Worm (Caenorhabditis elegans): ENCODE results near the gene sna-2.
"Not testable (repeated sequence)": the region's sequence is repeated elsewhere in the genome, so short reads cannot be mapped to it uniquely, and the experiment has no call there.

sna-2 gene

DNA sequence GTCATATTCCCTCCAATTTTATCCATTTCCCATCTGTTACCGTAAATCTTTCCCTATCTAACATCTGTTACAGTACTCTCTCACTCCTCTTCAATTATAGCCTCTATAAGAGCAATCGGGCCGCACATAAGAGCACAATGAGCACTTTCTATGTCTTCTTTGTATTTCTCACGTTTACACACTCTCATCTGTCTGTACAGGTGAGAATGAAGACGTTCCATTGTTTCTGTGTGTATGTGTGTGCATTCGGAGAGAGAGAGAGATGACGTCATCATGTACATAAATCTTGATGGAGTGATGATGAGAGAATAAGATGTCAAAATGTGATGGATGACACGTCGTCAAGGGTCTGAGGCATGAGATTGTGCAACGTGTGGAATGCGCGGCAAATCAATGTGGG, 6.6 kb downstream of the sna-2 start (continued):
- no peak for TF ChIP-seq zag-1 (tag; optimal IDR thresholded peaks at IDR 0.05)
- no peak for TF ChIP-seq Y5F2A.4 (GFP tag; optimal IDR thresholded peaks at IDR 0.05)
- no peak for TF ChIP-seq nhr-111 (GFP tag; optimal IDR thresholded peaks at IDR 0.05)

DNA sequence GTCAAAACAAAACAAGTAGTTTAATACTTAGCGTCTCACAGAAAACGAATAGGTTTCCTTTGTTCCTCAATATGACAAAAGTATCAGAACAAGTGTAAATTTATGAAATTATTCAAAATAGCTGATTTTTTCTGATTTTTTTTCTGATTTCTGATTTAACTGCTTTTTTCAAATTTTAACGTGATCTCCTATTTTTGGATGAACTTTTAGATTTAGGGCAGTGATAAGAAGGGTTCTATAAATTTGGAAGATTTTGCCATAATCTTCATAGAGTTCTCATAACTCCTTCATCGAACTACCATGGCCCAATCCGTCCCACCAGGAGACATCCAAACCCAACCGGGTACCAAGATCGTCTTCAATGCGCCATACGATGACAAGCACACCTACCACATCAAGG, 7.7 kb downstream of the sna-2 start, which contains the start of gene msp-78:
Gene msp-78 (plus strand): TSS at position 301 of the 400 bp plus-strand sequence.
- not testable (repeated sequence) for TF ChIP-seq ceh-20 (GFP tag; IDR thresholded peaks at IDR 0.05); ceh-62 (tag; optimal IDR thresholded peaks at IDR 0.05); nhr-77 (tag; optimal IDR thresholded peaks at IDR 0.05)

DNA sequence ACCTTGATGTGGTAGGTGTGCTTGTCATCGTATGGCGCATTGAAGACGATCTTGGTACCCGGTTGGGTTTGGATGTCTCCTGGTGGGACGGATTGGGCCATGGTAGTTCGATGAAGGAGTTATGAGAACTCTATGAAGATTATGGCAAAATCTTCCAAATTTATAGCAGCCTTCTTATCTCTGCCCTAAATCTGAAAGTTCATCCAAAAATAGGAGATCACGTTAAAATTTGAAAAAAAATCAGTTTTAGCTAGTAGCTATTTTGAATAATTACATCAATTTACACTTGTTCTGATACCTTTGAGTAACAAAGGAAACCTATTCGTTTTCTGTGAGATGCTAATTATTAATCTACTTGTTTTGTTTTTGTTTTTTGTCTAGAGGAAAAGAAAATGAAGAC, 10.4 kb downstream of the sna-2 start, which contains the start of gene msp-79:
Gene msp-79 (minus strand): TSS at position 101 of the 400 bp plus-strand sequence.
- TF ChIP-seq nhr-237 (tag; optimal IDR thresholded peaks at IDR 0.05); nhr-102 (tag; optimal IDR thresholded peaks at IDR 0.05); mxl-3 (GFP tag; optimal IDR thresholded peaks at IDR 0.05): not testable (repeated sequence)

DNA sequence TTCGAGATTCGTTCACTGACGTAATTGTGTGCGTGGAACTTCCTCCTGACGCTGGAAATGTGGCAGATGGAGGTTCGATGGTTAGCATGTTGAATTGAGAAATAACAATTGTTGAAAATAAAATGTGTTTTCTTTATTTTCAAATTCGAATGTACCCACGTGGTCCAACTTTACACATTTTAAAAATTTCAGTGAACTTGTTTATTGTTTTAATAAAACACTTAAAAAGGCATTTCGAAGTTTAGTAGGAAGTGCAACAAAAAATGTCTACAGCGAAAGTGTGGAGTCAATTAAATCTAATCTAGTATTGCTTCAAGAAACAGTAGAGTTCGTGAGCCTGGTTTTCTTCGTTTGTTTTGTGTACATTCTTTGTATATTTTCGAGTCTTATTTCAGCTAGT, 11.2 kb downstream of the sna-2 start, which contains the start of gene ssp-36:
Gene ssp-36 (minus strand): TSS at position 101 of the 400 bp plus-strand sequence.
- TF ChIP-seq daf-16 (GFP tag; optimal IDR thresholded peaks at IDR 0.05), result no peak
- TF ChIP-seq daf-16 (tag; optimal IDR thresholded peaks at IDR 0.05), result no peak
- TF ChIP-seq ceh-32 (tag; optimal IDR thresholded peaks at IDR 0.05; ENCODE audit: poor library complexity), result no peak
- no peak for TF ChIP-seq mes-2 (tag; optimal IDR thresholded peaks at IDR 0.05; ENCODE audit: poor library complexity, severe bottlenecking)
- no peak for TF ChIP-seq nhr-48 (tag; optimal IDR thresholded peaks at IDR 0.05)

DNA sequence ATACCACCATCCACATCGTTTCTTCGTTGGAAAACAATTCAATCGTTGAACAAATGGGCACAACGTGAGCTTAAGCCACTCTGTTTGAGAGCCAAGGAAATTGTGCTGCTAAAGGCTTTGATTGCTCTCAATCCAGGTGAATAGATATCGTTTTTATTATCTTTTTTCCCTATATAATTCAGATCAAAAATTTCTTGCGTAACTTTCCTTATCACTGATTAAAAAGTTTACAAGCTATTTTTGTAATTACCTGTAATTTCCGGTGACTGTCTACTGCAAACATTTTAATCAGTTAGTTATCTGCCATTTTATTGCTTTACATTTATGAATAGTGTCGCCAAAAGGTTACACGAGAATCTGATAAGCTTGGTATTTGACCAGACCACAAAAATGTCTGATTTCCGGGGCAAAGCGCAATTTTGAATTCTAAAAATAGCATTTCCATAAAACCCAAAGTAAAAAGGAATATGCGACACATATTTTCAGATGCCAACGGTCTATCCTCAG, 14.7 kb downstream of the sna-2 start:
- TF ChIP-seq fkh-10 (GFP tag; optimal IDR thresholded peaks at IDR 0.05) (no peak), ceh-28 (tag; optimal IDR thresholded peaks at IDR 0.05) (no peak), pqm-1 (tag; optimal IDR thresholded peaks at IDR 0.05) (peak; percentile 40), dmd-6 (GFP tag; IDR thresholded peaks at IDR 0.05) (peak; percentile 38; the same call in 1 of the 2 replicates), ztf-7 (tag; optimal IDR thresholded peaks at IDR 0.05) (no peak), dve-1 (tag; optimal IDR thresholded peaks at IDR 0.05; ENCODE audit: insufficient read depth) (peak; percentile 59), egl-43 (GFP tag; IDR thresholded peaks at IDR 0.05) (no peak), nhr-237 (tag; optimal IDR thresholded peaks at IDR 0.05) (no peak), mxl-3 (GFP tag; optimal IDR thresholded peaks at IDR 0.05) (no peak), F10B5.3 (tag; optimal IDR thresholded peaks at IDR 0.05) (no peak), lin-1 (GFP tag; IDR thresholded peaks at IDR 0.05) (peak; percentile 75; the same call in 1 of the 2 replicates), rbr-2 (tag; optimal IDR thresholded peaks at IDR 0.05) (no peak), nhr-28 (tag; optimal IDR thresholded peaks at IDR 0.05) (peak; percentile 31), R02D3.7 (tag; optimal IDR thresholded peaks at IDR 0.05) (no peak), hif-1 (tag; optimal IDR thresholded peaks at IDR 0.05) (no peak), aha-1 (tag) (peak; percentile 89), hlh-30 (tag; optimal IDR thresholded peaks at IDR 0.05; ENCODE audit: insufficient read depth) (no peak), arid-1 (GFP tag; conservative IDR thresholded peaks at IDR 0.05) (no peak), hlh-11 (tag; optimal IDR thresholded peaks at IDR 0.05) (peak; percentile 48), ceh-32 (tag; optimal IDR thresholded peaks at IDR 0.05; ENCODE audit: poor library complexity) (no peak), daf-8 (GFP tag; IDR thresholded peaks at IDR 0.05) (no peak), nhr-42 (GFP tag; IDR thresholded peaks at IDR 0.05) (no peak), hmg-1.1 (GFP tag; IDR thresholded peaks at IDR 0.05) (no peak), nhr-102 (tag; optimal IDR thresholded peaks at IDR 0.05) (no peak), nhr-76 (tag; optimal IDR thresholded peaks at IDR 0.05) (no peak), duxl-1 (tag; optimal IDR thresholded peaks at IDR 0.05; ENCODE audit: poor library complexity) (no peak), daf-16 (GFP tag; optimal IDR thresholded peaks at IDR 0.05) (no peak), daf-16 (tag; optimal IDR thresholded peaks at IDR 0.05) (peak; percentile 39), lin-39 (tag; optimal IDR thresholded peaks at IDR 0.05) (no peak), unc-130 (GFP tag; optimal IDR thresholded peaks at IDR 0.05) (no peak), php-3 (GFP tag; IDR thresholded peaks at IDR 0.05) (peak; percentile 91), ceh-62 (tag; optimal IDR thresholded peaks at IDR 0.05) (no peak), skn-1 (tag; optimal IDR thresholded peaks at IDR 0.05) (no peak), ceh-44 (GFP tag; IDR thresholded peaks at IDR 0.05) (no peak), T20F7.1 (GFP tag; optimal IDR thresholded peaks at IDR 0.05) (no peak)
